Worm (Caenorhabditis elegans) whole organism, L3 larva: Measurements from ENCODE around the gene Y54G2A.38.

Source experiments
- R02D3.7 ChIP-seq: fragments of 150-350 bp; optimal IDR thresholded peaks from 2 replicates; lab custom pipeline; 2014; ENCODE audit warnings: missing biosample characterization, missing genetic modification characterization
- egl-27 ChIP-seq: sonication (generic microtip); optimal IDR thresholded peaks from 4 replicates; lab custom pipeline; 2017; ENCODE audit warnings: missing biosample characterization, missing genetic modification reagents, missing genetic modification characterization
- nfya-1 ChIP-seq: sonication (generic microtip); optimal IDR thresholded peaks from 2 replicates; lab custom pipeline; 2017; ENCODE audit warnings: missing genetic modification characterization, mild to moderate bottlenecking, missing compliant biosample characterization, antibody characterized with exemption, moderate library complexity; ENCODE audit not compliant: insufficient read depth

DNA sequence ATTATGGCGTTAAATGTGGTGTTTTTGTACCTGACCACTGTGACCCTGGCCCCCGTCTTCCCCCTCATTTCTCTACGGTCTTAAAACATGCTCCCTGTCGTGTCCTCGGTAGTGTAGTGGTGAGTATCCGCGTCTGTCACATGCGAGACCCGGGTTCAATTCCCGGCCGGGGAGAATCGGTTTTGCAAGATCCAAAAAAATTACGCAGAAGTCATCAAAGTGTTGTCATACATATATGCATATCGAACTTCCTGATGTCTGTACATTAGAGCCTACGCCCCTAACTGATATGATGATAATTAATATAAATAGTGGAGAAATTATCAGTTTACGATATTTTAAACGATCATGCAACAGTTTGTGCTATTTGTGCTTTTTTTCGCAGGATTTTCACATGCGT is 46.3 kb downstream of the Y54G2A.38 start, which contains the start of gene Y54G2A.45:
- TF ChIP-seq R02D3.7 (tag; lab: Kevin White, UChicago), result no peak
- peak; percentile 31 for TF ChIP-seq nfya-1 (tag; lab: Kevin White, UChicago)
- TF ChIP-seq egl-27 (tag; lab: Kevin White, UChicago), result no peak
